Worm (Caenorhabditis elegans): ENCODE results near the gene Y39F10A.3.

ce11 chrII:759788-760187 is 23.0 kb downstream of the Y39F10A.3 start:
- TF ChIP-seq attf-5 (GFP tag; optimal IDR thresholded peaks at IDR 0.05) (no peak), cebp-2 (GFP tag; IDR thresholded peaks at IDR 0.05) (no peak), unc-62 (GFP tag; optimal IDR thresholded peaks at IDR 0.05) (no peak), ama-1 (optimal IDR thresholded peaks at IDR 0.05) (no peak), ama-1 (GFP tag; optimal IDR thresholded peaks at IDR 0.05) (no peak), pha-4 (tag; optimal IDR thresholded peaks at IDR 0.05) (no peak), pbrm-1 (GFP tag; IDR thresholded peaks at IDR 0.05) (no peak), B0336.3 (GFP tag; IDR thresholded peaks at IDR 0.05) (no peak), hmg-1.2 (GFP tag; IDR thresholded peaks at IDR 0.05) (peak; percentile 26; the same call in 1 of the 2 replicates)
